Fruit fly (Drosophila melanogaster) whole organism, embryonic: ENCODE measurements around the gene CG31870.

Experiments
- ATbp ChIP-seq: fragments of 200-800 bp; sonication (Bioruptor generic); optimal IDR thresholded peaks from 2 replicates; lab custom pipeline; 2017; ENCODE audit warnings: missing biosample characterization, mild to moderate bottlenecking, missing genetic modification characterization, missing genetic modification reagents
- Ada2b ChIP-seq: fragments of 200-800 bp; sonication (Bioruptor generic); IDR thresholded peaks from 2 replicates; pipeline ENCODE4 v1.3.6; 2022; ENCODE audit warnings: missing biosample characterization, missing genetic modification characterization
- B-H1 ChIP-seq: fragments of 200-800 bp; sonication (Bioruptor generic); IDR thresholded peaks from 3 replicates; pipeline ENCODE4 v1.3.6; 2022; ENCODE audit warnings: missing biosample characterization, missing genetic modification characterization
- CG1233 ChIP-seq: fragments of 200-800 bp; sonication (Bioruptor generic); optimal IDR thresholded peaks from 4 replicates; lab custom pipeline; 2018; ENCODE audit warnings: missing biosample characterization, mild to moderate bottlenecking, missing genetic modification characterization
- CG15696 ChIP-seq: fragments of 200-800 bp; sonication (Bioruptor generic); optimal IDR thresholded peaks from 2 replicates; lab custom pipeline; 2019; ENCODE audit warnings: missing biosample characterization, mild to moderate bottlenecking, missing genetic modification characterization, moderate library complexity
- CG16863 ChIP-seq: fragments of 200-800 bp; sonication (Bioruptor generic); optimal IDR thresholded peaks from 3 replicates; lab custom pipeline; 2016; ENCODE audit warnings: missing biosample characterization, missing genetic modification characterization
- CG18476 ChIP-seq: fragments of 200-800 bp; sonication (Bioruptor generic); optimal IDR thresholded peaks from 2 replicates; lab custom pipeline; 2016; ENCODE audit warnings: missing biosample characterization, mild to moderate bottlenecking, missing genetic modification characterization
- CG2120 ChIP-seq: fragments of 200-800 bp; sonication (Bioruptor generic); optimal IDR thresholded peaks from 3 replicates; lab custom pipeline; 2016; ENCODE audit warnings: missing biosample characterization, missing genetic modification characterization
- CG2202 ChIP-seq: fragments of 200-800 bp; sonication (Bioruptor generic); optimal IDR thresholded peaks from 2 replicates; lab custom pipeline; 2018; ENCODE audit warnings: missing biosample characterization, mild to moderate bottlenecking, missing genetic modification characterization
- CG31365 ChIP-seq: fragments of 200-800 bp; sonication (Bioruptor generic); optimal IDR thresholded peaks from 2 replicates; lab custom pipeline; 2018; ENCODE audit warnings: missing biosample characterization, mild to moderate bottlenecking, missing genetic modification characterization
- CG32532 ChIP-seq: fragments of 200-800 bp; sonication (Bioruptor generic); IDR thresholded peaks from 2 replicates; pipeline ENCODE4 v1.3.6; 2022; ENCODE audit warnings: missing biosample characterization, missing genetic modification characterization
- CG3281 ChIP-seq: fragments of 200-800 bp; sonication (Bioruptor generic); optimal IDR thresholded peaks from 3 replicates; lab custom pipeline; 2017; ENCODE audit warnings: missing biosample characterization, mild to moderate bottlenecking, missing genetic modification characterization
- CG34224 ChIP-seq: fragments of 200-800 bp; sonication (Bioruptor generic); IDR thresholded peaks from 3 replicates; pipeline ENCODE4 v1.3.6; 2022; ENCODE audit warnings: missing biosample characterization, missing genetic modification characterization; ENCODE audit not compliant: partially characterized antibody
- CG4282 ChIP-seq: fragments of 200-800 bp; sonication (Bioruptor generic); optimal IDR thresholded peaks from 2 replicates; lab custom pipeline; 2016; ENCODE audit warnings: missing biosample characterization, missing genetic modification characterization
- CG4404 ChIP-seq: fragments of 200-800 bp; sonication (Bioruptor generic); IDR thresholded peaks from 2 replicates; pipeline ENCODE4 v1.3.6; 2022; ENCODE audit warnings: missing biosample characterization, missing genetic modification characterization
- CG4730 ChIP-seq: fragments of 200-800 bp; sonication (Bioruptor generic); IDR thresholded peaks from 2 replicates; pipeline ENCODE4 v1.3.6; 2022; ENCODE audit warnings: missing biosample characterization, missing genetic modification characterization
- CG6175 ChIP-seq: fragments of 200-800 bp; sonication (Bioruptor generic); IDR thresholded peaks from 3 replicates; pipeline ENCODE4 v1.3.6; 2022; ENCODE audit warnings: missing biosample characterization, missing genetic modification characterization
- CG8281 ChIP-seq: fragments of 200-800 bp; sonication (Bioruptor generic); optimal IDR thresholded peaks from 2 replicates; lab custom pipeline; 2018; ENCODE audit warnings: missing biosample characterization, mild to moderate bottlenecking, missing genetic modification characterization, moderate library complexity
- CG9437 ChIP-seq: fragments of 200-800 bp; sonication (Bioruptor generic); optimal IDR thresholded peaks from 2 replicates; lab custom pipeline; 2018; ENCODE audit warnings: missing biosample characterization, mild to moderate bottlenecking, missing genetic modification characterization
- Dip2 ChIP-seq: fragments of 200-800 bp; sonication (Bioruptor generic); IDR thresholded peaks from 2 replicates; pipeline ENCODE4 v1.3.6; 2022; ENCODE audit warnings: missing biosample characterization, missing genetic modification characterization
- HmgD ChIP-seq: fragments of 200-800 bp; sonication (Bioruptor generic); optimal IDR thresholded peaks from 3 replicates; lab custom pipeline; 2016; ENCODE audit warnings: missing biosample characterization, missing genetic modification characterization
- Mes4 ChIP-seq: fragments of 200-800 bp; sonication (Bioruptor generic); optimal IDR thresholded peaks from 2 replicates; lab custom pipeline; 2016; ENCODE audit warnings: missing biosample characterization, missing genetic modification characterization
- Nf-YC ChIP-seq: fragments of 200-800 bp; optimal IDR thresholded peaks from 3 replicates; lab custom pipeline; 2019; ENCODE audit warnings: missing biosample characterization, mild to moderate bottlenecking, missing genetic modification characterization, moderate library complexity
- Ssrp ChIP-seq: fragments of 200-800 bp; sonication (Bioruptor generic); optimal IDR thresholded peaks from 2 replicates; lab custom pipeline; 2018; ENCODE audit warnings: missing biosample characterization, mild to moderate bottlenecking, missing genetic modification characterization, moderate library complexity
- Usf ChIP-seq: fragments of 200-800 bp; sonication (Bioruptor generic); optimal IDR thresholded peaks from 2 replicates; lab custom pipeline; 2017; ENCODE audit warnings: missing genotype, missing biosample characterization, missing genetic modification characterization
- YL-1 ChIP-seq: fragments of 200-800 bp; sonication (Bioruptor generic); optimal IDR thresholded peaks from 3 replicates; lab custom pipeline; 2017; ENCODE audit warnings: missing biosample characterization, mild to moderate bottlenecking, missing genetic modification characterization
- bab2 ChIP-seq: fragments of 200-800 bp; sonication (Bioruptor generic); optimal IDR thresholded peaks from 2 replicates; lab custom pipeline; 2016; ENCODE audit warnings: missing biosample characterization, missing genetic modification characterization
- cas ChIP-seq: fragments of 200-800 bp; sonication (Bioruptor generic); IDR thresholded peaks from 2 replicates; pipeline ENCODE4 v1.3.6; 2022; ENCODE audit warnings: missing biosample characterization, missing genetic modification characterization
- ci ChIP-seq: fragments of 200-800 bp; sonication (Bioruptor generic); IDR thresholded peaks from 3 replicates; pipeline ENCODE4 v1.3.6; 2022; ENCODE audit warnings: missing biosample characterization, missing genetic modification characterization
- croc ChIP-seq: fragments of 200-800 bp; sonication (Bioruptor generic); conservative IDR thresholded peaks from 3 replicates; pipeline ENCODE4 v1.3.6; 2022; ENCODE audit warnings: missing biosample characterization, missing genetic modification characterization
- dati ChIP-seq: fragments of 200-800 bp; sonication (Bioruptor generic); IDR thresholded peaks from 2 replicates; pipeline ENCODE4 v1.3.6; 2022; ENCODE audit warnings: missing biosample characterization, missing genetic modification characterization
- dpn ChIP-seq, 2 experiments: fragments of 200-800 bp; sonication (Bioruptor generic); optimal IDR thresholded peaks; 3 replicates each; lab custom pipeline; 2016; ENCODE audit warnings: missing biosample characterization in 2 of 2, missing genetic modification characterization in 2 of 2
- dysf ChIP-seq: fragments of 200-800 bp; sonication (Bioruptor generic); IDR thresholded peaks from 3 replicates; pipeline ENCODE4 v1.3.6; 2022; ENCODE audit warnings: missing biosample characterization, missing genetic modification characterization
- exex ChIP-seq: fragments of 200-800 bp; sonication (Bioruptor generic); optimal IDR thresholded peaks from 4 replicates; lab custom pipeline; 2018; ENCODE audit warnings: missing biosample characterization, mild to moderate bottlenecking, missing genetic modification characterization, moderate library complexity
- grau ChIP-seq: fragments of 200-800 bp; optimal IDR thresholded peaks from 3 replicates; lab custom pipeline; 2019; ENCODE audit warnings: missing biosample characterization, mild to moderate bottlenecking, missing genetic modification characterization, moderate library complexity
- ken ChIP-seq: fragments of 200-800 bp; sonication (Bioruptor generic); IDR thresholded peaks from 3 replicates; pipeline ENCODE4 v1.3.6; 2022; ENCODE audit warnings: missing biosample characterization, missing genetic modification characterization
- lmd ChIP-seq: fragments of 200-800 bp; sonication (Bioruptor generic); IDR thresholded peaks from 2 replicates; pipeline ENCODE4 v1.3.6; 2022; ENCODE audit warnings: missing biosample characterization, missing genetic modification characterization
- nau ChIP-seq: fragments of 200-800 bp; sonication (Bioruptor generic); optimal IDR thresholded peaks from 3 replicates; lab custom pipeline; 2017; ENCODE audit warnings: missing biosample characterization, mild to moderate bottlenecking, missing genetic modification characterization, missing genetic modification reagents
- phol ChIP-seq: fragments of 200-800 bp; sonication (Bioruptor generic); optimal IDR thresholded peaks from 3 replicates; lab custom pipeline; 2018; ENCODE audit warnings: missing biosample characterization, mild to moderate bottlenecking, missing genetic modification characterization, moderate library complexity
- pzg ChIP-seq: fragments of 200-800 bp; sonication (Bioruptor generic); optimal IDR thresholded peaks from 3 replicates; lab custom pipeline; 2018; ENCODE audit warnings: missing biosample characterization, mild to moderate bottlenecking, missing genetic modification characterization, moderate library complexity
- salm ChIP-seq: fragments of 200-800 bp; sonication (Bioruptor generic); optimal IDR thresholded peaks from 2 replicates; lab custom pipeline; 2018; ENCODE audit warnings: missing biosample characterization, mild to moderate bottlenecking, missing genetic modification characterization
- sens-2 ChIP-seq: fragments of 200-800 bp; sonication (Bioruptor generic); IDR thresholded peaks from 2 replicates; pipeline ENCODE4 v1.3.6; 2022; ENCODE audit warnings: missing biosample characterization, missing genetic modification characterization
- sob ChIP-seq: fragments of 200-800 bp; sonication (Bioruptor generic); IDR thresholded peaks from 2 replicates; pipeline ENCODE4 v1.3.6; 2022; ENCODE audit warnings: missing biosample characterization, missing genetic modification characterization
- tap ChIP-seq: fragments of 200-800 bp; optimal IDR thresholded peaks from 3 replicates; lab custom pipeline; 2019; ENCODE audit warnings: missing biosample characterization, mild to moderate bottlenecking, missing genetic modification characterization, moderate library complexity
- tll ChIP-seq, 2 experiments: fragments of 200-800 bp in 1 of 2; fragments of >200 bp in 1 of 2; sonication (Bioruptor generic) in 1 of 2; optimal IDR thresholded peaks; 2 replicates each; lab custom pipeline; 2017 to 2019; ENCODE audit warnings: missing biosample characterization in 2 of 2, missing genetic modification characterization in 2 of 2, mild to moderate bottlenecking in 1 of 2, moderate library complexity in 1 of 2
- toy ChIP-seq: fragments of 200-800 bp; sonication (Bioruptor generic); IDR thresholded peaks from 2 replicates; pipeline ENCODE4 v1.3.6; 2022; ENCODE audit warnings: missing biosample characterization, missing genetic modification characterization
- trh ChIP-seq: fragments of 200-800 bp; sonication (Bioruptor generic); optimal IDR thresholded peaks from 2 replicates; lab custom pipeline; 2016; ENCODE audit warnings: missing biosample characterization, missing genetic modification characterization
- vfl ChIP-seq: fragments of 200-800 bp; sonication (Bioruptor generic); optimal IDR thresholded peaks from 2 replicates; lab custom pipeline; 2016; ENCODE audit warnings: missing biosample characterization, missing genetic modification characterization
- vvl ChIP-seq: fragments of 200-800 bp; sonication (Bioruptor generic); IDR thresholded peaks from 2 replicates; pipeline ENCODE4 v1.3.6; 2022; ENCODE audit warnings: missing biosample characterization, missing genetic modification characterization
- zen2 ChIP-seq: fragments of 200-800 bp; sonication (Bioruptor generic); IDR thresholded peaks from 3 replicates; pipeline ENCODE4 v1.3.6; 2022; ENCODE audit warnings: missing biosample characterization, missing genetic modification characterization; ENCODE audit not compliant: partially characterized antibody

CG31870 gene

dm6 chr2L:10760422-10761166 lies 29.4 kb upstream of the CG31870 start, which contains the start of gene CG6495 (continued):
- no peak for TF ChIP-seq CG34224
- peak; percentile 55 for TF ChIP-seq Nf-YC (tag; lab: Kevin White, UChicago)
- peak; percentile 53 for TF ChIP-seq CG3281
- no peak for TF ChIP-seq CG4282 (GFP tag; lab: Kevin White, UChicago)
- TF ChIP-seq Ssrp (tag; lab: Kevin White, UChicago) = peak; percentile 47
- peak; percentile 4 for TF ChIP-seq CG9437 (GFP tag; lab: Kevin White, UChicago)
- no peak for TF ChIP-seq tll (GFP tag; optimal IDR thresholded peaks at IDR 0.05; lab: Kevin White, UChicago)
- TF ChIP-seq tap (tag; lab: Kevin White, UChicago) = peak; percentile 49
- peak; percentile 24 for TF ChIP-seq nau (GFP tag; lab: Kevin White, UChicago)
- TF ChIP-seq CG2202 = no peak
- no peak for TF ChIP-seq CG4404
- peak; percentile 74 for TF ChIP-seq grau (tag; lab: Kevin White, UChicago)
- no peak for TF ChIP-seq YL-1 (GFP tag; lab: Kevin White, UChicago)
- TF ChIP-seq sens-2 (GFP tag; lab: Robert Waterston, UW) = no peak
- TF ChIP-seq Dip2 = no peak
- peak; percentile 30; the same call in 2 of the 3 replicates for TF ChIP-seq croc
- TF ChIP-seq ci (GFP tag; lab: Robert Waterston, UW) = 0 out of 3 replicates have a peak, but pooled peaks have one; percentile 7
- TF ChIP-seq trh (GFP tag; lab: Kevin White, UChicago) = no peak
- peak; percentile 8 to 33 for TF ChIP-seq dpn (GFP tag; optimal IDR thresholded peaks at IDR 0.05; lab: Kevin White, UChicago)
- TF ChIP-seq CG16863 (GFP tag; lab: Kevin White, UChicago) = no peak
- no peak for TF ChIP-seq CG15696 (tag; lab: Kevin White, UChicago)
- TF ChIP-seq sob (GFP tag; lab: Robert Waterston, UW) = no peak
- no peak for TF ChIP-seq dati
- TF ChIP-seq bab2 (GFP tag; lab: Kevin White, UChicago) = peak; percentile 33
- TF ChIP-seq Mes4 (GFP tag; lab: Kevin White, UChicago) = no peak
- TF ChIP-seq CG4730 = no peak
- peak; percentile 40 for TF ChIP-seq exex
- TF ChIP-seq CG1233 (GFP tag; lab: Kevin White, UChicago) = peak; percentile 30
- TF ChIP-seq ATbp (GFP tag; lab: Kevin White, UChicago) = peak; percentile 47
- peak; percentile 45; the same call in 2 of the 3 replicates for TF ChIP-seq dysf (GFP tag; lab: Robert Waterston, UW)
- no peak for TF ChIP-seq CG18476 (GFP tag; lab: Kevin White, UChicago)
- peak; percentile 19 for TF ChIP-seq pzg (GFP tag; lab: Kevin White, UChicago)
- TF ChIP-seq HmgD (GFP tag; lab: Kevin White, UChicago) = no peak
- TF ChIP-seq toy (GFP tag; lab: Robert Waterston, UW) = no peak
- no peak for TF ChIP-seq CG6175 (GFP tag; lab: Robert Waterston, UW)
- peak; percentile 55 for TF ChIP-seq phol (tag; lab: Kevin White, UChicago)
- TF ChIP-seq CG8281 (tag; lab: Kevin White, UChicago) = peak; percentile 2
- peak; percentile 45; the same call in 1 of the 2 replicates for TF ChIP-seq lmd (GFP tag; lab: Robert Waterston, UW)
- TF ChIP-seq B-H1 = no peak; the same call in 2 of the 3 replicates
- TF ChIP-seq CG2120 (GFP tag; lab: Kevin White, UChicago) = peak; percentile 74
- peak; percentile 65 for TF ChIP-seq vvl
- TF ChIP-seq salm (tag; lab: Kevin White, UChicago) = peak; percentile 34
- TF ChIP-seq Ada2b = peak; percentile 46; the same call in 1 of the 2 replicates
- TF ChIP-seq zen2 (GFP tag; lab: Robert Waterston, UW) = no peak
- no peak for TF ChIP-seq ken (GFP tag; lab: Robert Waterston, UW)
- no peak for TF ChIP-seq Usf (GFP tag; lab: Kevin White, UChicago)
- no peak for TF ChIP-seq CG31365 (tag; lab: Kevin White, UChicago)
- TF ChIP-seq vfl (GFP tag; lab: Kevin White, UChicago) = no peak
- TF ChIP-seq CG32532 (GFP tag; lab: Robert Waterston, UW) = peak; percentile 56; the same call in 1 of the 2 replicates
- no peak for TF ChIP-seq cas
